Worm (Caenorhabditis elegans): ENCODE results near the gene ttr-22.

DNA sequence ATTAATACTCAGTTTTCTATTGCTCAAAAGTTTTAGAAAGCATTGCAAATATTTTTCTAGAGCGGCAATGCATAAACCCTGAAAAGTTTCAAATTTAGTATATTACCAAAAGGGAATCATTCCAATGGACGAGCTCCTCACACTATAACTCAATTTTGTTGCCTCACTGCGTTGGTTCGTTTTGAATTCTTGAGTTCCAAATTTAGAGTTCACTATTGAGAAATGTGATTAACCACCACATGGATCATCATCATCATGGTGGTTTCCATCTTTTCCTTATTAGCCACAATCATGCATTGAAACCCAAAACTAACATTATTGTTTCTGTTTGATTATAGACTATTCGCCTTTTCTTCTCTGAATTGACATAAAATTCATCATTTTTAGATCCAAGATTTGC lies 31.3 kb upstream of the ttr-22 start:
- no peak for TF ChIP-seq aly-1 (tag; optimal IDR thresholded peaks at IDR 0.05)
- no peak for TF ChIP-seq ets-7 (tag; optimal IDR thresholded peaks at IDR 0.05)
- TF ChIP-seq ceh-36 (tag; optimal IDR thresholded peaks at IDR 0.05) = no peak

All from whole organism, early embryonic.